Worm (Caenorhabditis elegans) whole organism, early embryonic: ENCODE data around the gene slcr-46.2.
A peak's percentile ranks its signal among the peaks of the same experiment; 100 is the strongest.

Experiments used
- aly-1 ChIP-seq: sonication (generic microtip); optimal IDR thresholded peaks from 2 replicates; lab custom pipeline; 2016; ENCODE audit warnings: missing genetic modification characterization, missing compliant biosample characterization
- ama-1 ChIP-seq: fragments of 150-350 bp; optimal IDR thresholded peaks from 2 replicates; lab custom pipeline; 2014
- ceh-13 ChIP-seq: fragments of 200-800 bp; sonication (Bioruptor generic); optimal IDR thresholded peaks from 2 replicates; lab custom pipeline; 2018; ENCODE audit warnings: mild to moderate bottlenecking, missing genetic modification characterization, missing compliant biosample characterization
- flt-1 ChIP-seq: fragments of 200-800 bp; sonication (Bioruptor generic); IDR thresholded peaks from 2 replicates; pipeline ENCODE4 v1.3.6; 2022; ENCODE audit warnings: missing genetic modification characterization, missing compliant biosample characterization
- hmbx-1 ChIP-seq: sonication (generic microtip); optimal IDR thresholded peaks from 2 replicates; lab custom pipeline; 2016; ENCODE audit warnings: mild to moderate bottlenecking, missing genetic modification characterization, missing compliant biosample characterization
- hmg-4 ChIP-seq: fragments of 200-800 bp; sonication (Bioruptor generic); optimal IDR thresholded peaks from 2 replicates; lab custom pipeline; 2018; ENCODE audit warnings: mild to moderate bottlenecking, missing genetic modification characterization, missing compliant biosample characterization
- pes-1 ChIP-seq: fragments of 200-800 bp; sonication (Bioruptor generic); IDR thresholded peaks from 2 replicates; pipeline ENCODE4 v1.3.6; 2022; ENCODE audit warnings: missing genetic modification reagents, missing genetic modification characterization, missing compliant biosample characterization
- scrt-1 ChIP-seq: fragments of 200-800 bp; sonication (Bioruptor generic); IDR thresholded peaks from 2 replicates; pipeline ENCODE4 v1.3.6; 2022; ENCODE audit warnings: missing genetic modification characterization, missing compliant biosample characterization
- sea-1 ChIP-seq: fragments of 200-800 bp; sonication (Bioruptor generic); conservative IDR thresholded peaks from 2 replicates; pipeline ENCODE4 v1.3.6; 2022; ENCODE audit warnings: missing genetic modification characterization, missing compliant biosample characterization

ce11 chrV:19430351-19430913 is 40.5 kb upstream of the slcr-46.2 start:
- TF ChIP-seq sea-1 (GFP tag; lab: Robert Waterston, UW) (no peak), ama-1 (lab: Kevin White, UChicago) (no peak), scrt-1 (no peak), hmg-4 (GFP tag; lab: Kevin White, UChicago) (peak; percentile 26), ceh-13 (no peak), aly-1 (tag; lab: Kevin White, UChicago) (no peak), flt-1 (GFP tag; lab: Robert Waterston, UW) (no peak), pes-1 (GFP tag; lab: Robert Waterston, UW) (no peak), hmbx-1 (tag; lab: Kevin White, UChicago) (no peak)
